Fruit fly (Drosophila melanogaster) whole organism: ENCODE results near the gene Lamtor3.

Experiments
- CG8478 ChIP-seq: fragments of >200 bp; optimal IDR thresholded peaks from 2 replicates; lab custom pipeline; 2018; ENCODE audit warnings: inconsistent platforms
- pan ChIP-seq: fragments of >200 bp; optimal IDR thresholded peaks from 2 replicates; lab custom pipeline; 2017
- psq ChIP-seq: fragments of >200 bp; optimal IDR thresholded peaks from 2 replicates; lab custom pipeline; 2017
- usp ChIP-seq: fragments of >200 bp; optimal IDR thresholded peaks from 2 replicates; lab custom pipeline; 2017; ENCODE audit warnings: missing biosample characterization, missing genetic modification characterization, mixed read lengths

DNA sequence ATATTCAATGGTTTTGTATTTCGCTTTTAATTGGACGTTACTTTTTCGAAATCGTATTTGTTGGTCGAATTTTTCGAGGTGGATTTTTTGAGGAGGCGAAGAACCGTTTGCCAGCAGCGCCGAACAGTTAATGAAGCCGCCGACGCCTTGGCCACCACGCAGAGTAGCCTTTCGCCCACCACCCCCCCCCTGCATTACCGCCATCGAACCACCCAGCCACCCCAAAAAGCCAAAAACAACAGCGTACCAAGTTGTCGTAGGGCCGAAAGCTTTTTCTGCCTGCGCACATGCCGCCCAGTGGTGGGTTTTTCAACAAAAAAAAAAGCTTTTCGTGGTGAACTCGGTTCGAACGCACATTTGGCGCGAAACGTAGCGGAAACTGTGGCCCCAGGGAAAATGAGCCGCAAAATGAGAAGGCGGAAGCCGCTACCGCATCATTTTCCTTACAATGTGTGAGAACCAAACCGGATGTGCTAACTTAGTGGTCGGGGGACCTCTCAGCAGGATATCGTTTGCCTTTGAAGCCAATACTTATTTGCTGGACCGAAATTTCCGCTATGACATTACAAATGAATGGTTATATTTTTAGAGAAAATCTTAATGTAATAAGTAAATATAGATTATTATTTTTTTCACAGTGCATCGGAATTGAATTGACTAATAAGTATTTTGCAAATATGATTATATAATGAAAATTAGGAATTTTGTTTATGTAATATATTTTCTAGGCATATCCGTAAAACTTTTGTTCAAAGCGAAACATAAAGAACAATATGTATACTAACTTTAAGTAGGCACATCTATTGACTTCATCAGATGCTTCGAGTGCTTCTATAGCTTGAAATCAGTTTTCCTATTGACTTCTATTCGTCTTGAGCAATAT, 47.8 kb upstream of the Lamtor3 start, which contains the start of the genes Dif and CG5043:
- TF ChIP-seq pan (lab: Kevin White, UChicago) (no peak), psq (lab: Kevin White, UChicago) (no peak), usp (GFP tag; lab: Kevin White, UChicago) (no peak), CG8478 (no peak)
